Worm (Caenorhabditis elegans): Measurements from ENCODE around the gene T10B5.10.
A peak's percentile ranks its signal among the peaks of the same experiment; 100 is the strongest.

The T10B5.10 gene

DNA sequence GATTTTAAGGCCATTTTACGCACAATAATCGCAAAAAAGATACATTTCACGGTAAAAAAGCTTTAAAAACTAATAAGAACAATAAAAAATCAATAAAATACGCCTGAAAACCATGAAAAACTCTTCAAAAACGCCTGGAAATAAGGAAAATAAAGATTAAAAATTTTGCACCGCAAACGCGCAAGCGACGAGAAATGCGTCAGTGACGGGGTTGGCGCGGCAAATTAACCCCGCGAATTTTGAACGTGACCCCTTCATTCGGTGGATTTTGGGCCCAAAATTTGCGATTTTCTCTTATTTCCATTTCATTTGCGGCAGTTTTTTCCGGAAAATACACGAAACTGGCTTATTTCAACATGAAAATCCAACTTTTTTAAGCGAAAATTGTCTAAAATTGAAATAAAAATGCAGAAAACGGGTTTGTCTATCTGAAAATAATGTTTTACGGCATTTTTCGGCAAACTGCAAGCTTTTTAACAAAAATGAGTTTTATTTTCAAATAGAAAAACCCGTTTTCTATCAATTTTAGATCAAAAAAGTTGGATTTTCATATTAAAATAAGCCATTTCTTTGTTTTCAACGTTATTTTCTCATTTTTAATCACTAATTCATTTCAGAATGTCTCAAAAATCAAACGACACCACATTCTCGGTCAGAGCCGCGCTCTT is 12.7 kb upstream of the T10B5.10 start, which contains the start of gene knl-3 (continued):
- TF ChIP-seq zag-1 (tag; optimal IDR thresholded peaks at IDR 0.05) (peak; percentile 61), lin-39 (tag; optimal IDR thresholded peaks at IDR 0.05) (peak; percentile 82), egl-13 (tag; optimal IDR thresholded peaks at IDR 0.05) (peak; percentile 77), mab-9 (GFP tag; IDR thresholded peaks at IDR 0.05) (peak; percentile 82), alr-1 (tag; optimal IDR thresholded peaks at IDR 0.05; ENCODE audit: borderline replicate concordance) (no peak), nhr-19 (GFP tag; conservative IDR thresholded peaks at IDR 0.05) (peak; percentile 91), fkh-4 (tag; optimal IDR thresholded peaks at IDR 0.05; ENCODE audit: borderline replicate concordance) (peak; percentile 40), lin-14 (GFP tag; optimal IDR thresholded peaks at IDR 0.05) (peak; percentile 96), lin-13 (GFP tag; optimal IDR thresholded peaks at IDR 0.05) (peak; percentile 78), tbx-2 (tag; optimal IDR thresholded peaks at IDR 0.05) (peak; percentile 90), F16B12.6 (tag; optimal IDR thresholded peaks at IDR 0.05) (peak; percentile 65), snu-23 (GFP tag; optimal IDR thresholded peaks at IDR 0.05) (peak; percentile 93), unc-98 (GFP tag; IDR thresholded peaks at IDR 0.05) (peak; percentile 38; the same call in 1 of the 2 replicates), fos-1 (tag; optimal IDR thresholded peaks at IDR 0.05) (peak; percentile 71), isw-1 (GFP tag; IDR thresholded peaks at IDR 0.05) (peak; percentile 85), elt-2 (tag; optimal IDR thresholded peaks at IDR 0.05) (peak; percentile 58), nhr-47 (tag; optimal IDR thresholded peaks at IDR 0.05) (peak; percentile 93), unc-86 (tag; optimal IDR thresholded peaks at IDR 0.05) (peak; percentile 84), irx-1 (tag; optimal IDR thresholded peaks at IDR 0.05) (peak; percentile 82), ceh-8 (GFP tag; optimal IDR thresholded peaks at IDR 0.05) (peak; percentile 81), swsn-7 (tag; optimal IDR thresholded peaks at IDR 0.05) (peak; percentile 90), sup-37 (GFP tag; optimal IDR thresholded peaks at IDR 0.05) (peak; percentile 54), snpc-4 (tag; optimal IDR thresholded peaks at IDR 0.05) (peak; percentile 76), C16A3.4 (tag; optimal IDR thresholded peaks at IDR 0.05) (peak; percentile 85), ceh-90 (tag; optimal IDR thresholded peaks at IDR 0.05) (peak; percentile 40), dpl-1 (GFP tag; optimal IDR thresholded peaks at IDR 0.05) (peak; percentile 97 to 98 (median 98)), efl-1 (optimal IDR thresholded peaks at IDR 0.05) (peak; percentile 92 to 97), efl-1 (GFP tag; optimal IDR thresholded peaks at IDR 0.05 in 1 of 2) (peak; percentile 97 to 100), pqm-1 (tag; optimal IDR thresholded peaks at IDR 0.05) (no peak), mep-1 (tag; optimal IDR thresholded peaks at IDR 0.05) (peak; percentile 96), zip-4 (GFP tag; optimal IDR thresholded peaks at IDR 0.05) (peak; percentile 64), unc-130 (tag; optimal IDR thresholded peaks at IDR 0.05) (peak; percentile 28), rnt-1 (tag; optimal IDR thresholded peaks at IDR 0.05) (peak; percentile 95), ztf-11 (tag; optimal IDR thresholded peaks at IDR 0.05) (peak in 1 of 2 experiments; percentile 70), pax-3 (tag; optimal IDR thresholded peaks at IDR 0.05) (peak; percentile 83), jun-1 (tag; optimal IDR thresholded peaks at IDR 0.05) (peak; percentile 74), ceh-88 (GFP tag; IDR thresholded peaks at IDR 0.05) (peak; percentile 52), vab-15 (tag; optimal IDR thresholded peaks at IDR 0.05) (peak; percentile 45), elt-3 (tag; optimal IDR thresholded peaks at IDR 0.05) (peak in 2 of 6 experiments; percentile 70 to 86), nhr-237 (tag; optimal IDR thresholded peaks at IDR 0.05) (peak; percentile 42), nhr-20 (tag; optimal IDR thresholded peaks at IDR 0.05) (peak; percentile 89), ceh-63 (GFP tag; optimal IDR thresholded peaks at IDR 0.05) (no peak), nhr-90 (tag; optimal IDR thresholded peaks at IDR 0.05; ENCODE audit: poor library complexity) (peak; percentile 88), mdl-1 (tag; optimal IDR thresholded peaks at IDR 0.05) (peak in 1 of 2 experiments; percentile 84), mef-2 (tag; optimal IDR thresholded peaks at IDR 0.05) (no peak), blmp-1 (tag; optimal IDR thresholded peaks at IDR 0.05) (peak; percentile 52), pag-3 (tag; optimal IDR thresholded peaks at IDR 0.05; ENCODE audit: borderline replicate concordance, insufficient read depth) (no peak), nhr-77 (tag; optimal IDR thresholded peaks at IDR 0.05) (peak; percentile 76), grh-1 (GFP tag; IDR thresholded peaks at IDR 0.05) (peak; percentile 88), dsc-1 (tag; optimal IDR thresholded peaks at IDR 0.05) (peak; percentile 89), nhr-28 (tag; optimal IDR thresholded peaks at IDR 0.05) (no peak)

Data from whole organism, L1 larva.